Fruit fly (Drosophila melanogaster): ENCODE measurements around the gene Or98b.
A peak's percentile ranks its signal among the peaks of the same experiment; 100 is the strongest.

Gene Or98b

dm6 chr3R:28328780-28329546 is 23.1 kb upstream of the Or98b start:
- TF ChIP-seq pan (optimal IDR thresholded peaks at IDR 0.05), result no peak

- TF ChIP-seq pan (optimal IDR thresholded peaks at IDR 0.05) (no peak), EcR (GFP tag; optimal IDR thresholded peaks at IDR 0.05) (no peak), Dll (optimal IDR thresholded peaks at IDR 0.05) (no peak), psq (optimal IDR thresholded peaks at IDR 0.05) (no peak), CG8478 (optimal IDR thresholded peaks at IDR 0.05) (no peak), usp (GFP tag; optimal IDR thresholded peaks at IDR 0.05) (no peak)
These were observed 21.5 kb upstream of the Or98b start for dm6 chr3R:28330266-28331125.

dm6 chr3R:28331126-28331490 is 20.9 kb upstream of the Or98b start:
- no peak for TF ChIP-seq pan (optimal IDR thresholded peaks at IDR 0.05)
- TF ChIP-seq usp (GFP tag; optimal IDR thresholded peaks at IDR 0.05), result no peak
- no peak for TF ChIP-seq EcR (GFP tag; optimal IDR thresholded peaks at IDR 0.05)
- TF ChIP-seq CG8478 (optimal IDR thresholded peaks at IDR 0.05), result no peak
- TF ChIP-seq psq (optimal IDR thresholded peaks at IDR 0.05), result no peak
- no peak for TF ChIP-seq Dll (optimal IDR thresholded peaks at IDR 0.05)

dm6 chr3R:28332137-28332671 is 19.8 kb upstream of the Or98b start:
- TF ChIP-seq EcR (GFP tag; optimal IDR thresholded peaks at IDR 0.05), result no peak
- TF ChIP-seq pan (optimal IDR thresholded peaks at IDR 0.05), result no peak
- TF ChIP-seq Dll (optimal IDR thresholded peaks at IDR 0.05), result no peak
- TF ChIP-seq usp (GFP tag; optimal IDR thresholded peaks at IDR 0.05), result no peak
- no peak for TF ChIP-seq psq (optimal IDR thresholded peaks at IDR 0.05)
- no peak for TF ChIP-seq CG8478 (optimal IDR thresholded peaks at IDR 0.05)

- TF ChIP-seq CG8478 (optimal IDR thresholded peaks at IDR 0.05), result no peak
These were observed 19.2 kb upstream of the Or98b start for dm6 chr3R:28332674-28333421.

- no peak for TF ChIP-seq EcR (GFP tag; optimal IDR thresholded peaks at IDR 0.05)
- no peak for TF ChIP-seq pan (optimal IDR thresholded peaks at IDR 0.05)
- TF ChIP-seq psq (optimal IDR thresholded peaks at IDR 0.05), result no peak
- TF ChIP-seq CG8478 (optimal IDR thresholded peaks at IDR 0.05), result no peak
- TF ChIP-seq Dll (optimal IDR thresholded peaks at IDR 0.05), result no peak
- TF ChIP-seq usp (GFP tag; optimal IDR thresholded peaks at IDR 0.05), result no peak
These were observed 16.5 kb upstream of the Or98b start for dm6 chr3R:28335462-28335998.

dm6 chr3R:28336046-28336771 is 15.8 kb upstream of the Or98b start, which contains the start of gene larp:
larp (minus strand) TSS chr3R:28336440.
- no peak for TF ChIP-seq EcR (GFP tag; optimal IDR thresholded peaks at IDR 0.05)
- TF ChIP-seq CG8478 (optimal IDR thresholded peaks at IDR 0.05), result peak; percentile 13

dm6 chr3R:28339654-28340605 is 12.1 kb upstream of the Or98b start, which contains the start of the genes Gfat2 and Moca-cyp:
Gfat2 (minus strand) TSS chr3R:28339765.
Moca-cyp (plus strand) TSS chr3R:28340334.
- peak; percentile 25 for TF ChIP-seq CG8478 (optimal IDR thresholded peaks at IDR 0.05)
- no peak for TF ChIP-seq pan (optimal IDR thresholded peaks at IDR 0.05)
- TF ChIP-seq usp (GFP tag; optimal IDR thresholded peaks at IDR 0.05), result no peak
- TF ChIP-seq EcR (GFP tag; optimal IDR thresholded peaks at IDR 0.05), result no peak
- peak; percentile 86 for TF ChIP-seq Dll (optimal IDR thresholded peaks at IDR 0.05)
- no peak for TF ChIP-seq psq (optimal IDR thresholded peaks at IDR 0.05)

- no peak for TF ChIP-seq pan (optimal IDR thresholded peaks at IDR 0.05)
- TF ChIP-seq usp (GFP tag; optimal IDR thresholded peaks at IDR 0.05), result no peak
These were observed 11.4 kb upstream of the Or98b start for dm6 chr3R:28340606-28340999.

dm6 chr3R:28345287-28345686 is 6.8 kb upstream of the Or98b start:
- TF ChIP-seq pan (optimal IDR thresholded peaks at IDR 0.05) (no peak), usp (GFP tag; optimal IDR thresholded peaks at IDR 0.05) (no peak), Dll (optimal IDR thresholded peaks at IDR 0.05) (no peak)

- no peak for TF ChIP-seq psq (optimal IDR thresholded peaks at IDR 0.05)
- TF ChIP-seq pan (optimal IDR thresholded peaks at IDR 0.05), result no peak
- TF ChIP-seq usp (GFP tag; optimal IDR thresholded peaks at IDR 0.05), result no peak
- no peak for TF ChIP-seq EcR (GFP tag; optimal IDR thresholded peaks at IDR 0.05)
- no peak for TF ChIP-seq CG8478 (optimal IDR thresholded peaks at IDR 0.05)
- TF ChIP-seq Dll (optimal IDR thresholded peaks at IDR 0.05), result no peak
These were observed 7.6 kb downstream of the Or98b start for dm6 chr3R:28359613-28360012.
